Worm (Caenorhabditis elegans): Measurements from ENCODE around the gene C34C12.6.

The C34C12.6 gene

DNA sequence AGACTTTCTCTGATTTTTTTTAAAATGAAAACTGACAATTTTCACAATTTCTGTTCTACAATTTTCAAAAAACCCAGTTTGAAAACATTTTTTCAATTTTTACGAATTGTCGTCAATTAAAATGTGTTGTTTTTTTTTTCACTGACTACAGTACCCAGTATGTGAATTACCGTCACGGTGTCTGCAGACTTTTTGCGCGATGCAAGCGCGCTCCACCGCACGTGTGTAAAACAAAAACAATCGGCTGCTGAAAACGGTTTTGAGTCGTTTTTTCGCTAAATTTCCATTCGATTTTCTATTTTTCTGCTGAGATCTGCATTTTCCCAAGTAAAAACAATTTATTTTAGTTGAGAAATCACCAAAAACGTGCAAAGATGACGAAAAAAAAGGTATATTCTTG is 26.2 kb upstream of the C34C12.6 start (continued):
- TF ChIP-seq Y105C5A.15 (GFP tag; IDR thresholded peaks at IDR 0.05), result no peak
- TF ChIP-seq mdl-1 (tag; optimal IDR thresholded peaks at IDR 0.05), result peak; percentile 57 to 89
- TF ChIP-seq ces-1 (GFP tag; optimal IDR thresholded peaks at IDR 0.05), result peak; percentile 84
- TF ChIP-seq daf-19 (GFP tag; conservative IDR thresholded peaks at IDR 0.05), result no peak
- TF ChIP-seq madf-9 (GFP tag; conservative IDR thresholded peaks at IDR 0.05), result peak; percentile 98
- TF ChIP-seq snpc-4 (tag; optimal IDR thresholded peaks at IDR 0.05), result no peak
- peak; percentile 89 for TF ChIP-seq zip-2 (tag; optimal IDR thresholded peaks at IDR 0.05)
- peak; percentile 97 for TF ChIP-seq dmd-9 (GFP tag; IDR thresholded peaks at IDR 0.05)
- TF ChIP-seq spr-3 (GFP tag; optimal IDR thresholded peaks at IDR 0.05), result peak; percentile 87
- no peak for TF ChIP-seq ceh-82 (tag; optimal IDR thresholded peaks at IDR 0.05)
- 0 out of 2 replicates have a peak, but pooled peaks have one; percentile 7 for TF ChIP-seq set-16 (GFP tag; IDR thresholded peaks at IDR 0.05)
- peak; percentile 53; the same call in 1 of the 2 replicates for TF ChIP-seq ceh-44 (GFP tag; IDR thresholded peaks at IDR 0.05)
- TF ChIP-seq mep-1 (tag; optimal IDR thresholded peaks at IDR 0.05), result peak; percentile 98
- peak; percentile 7 for TF ChIP-seq R02D3.7 (tag; optimal IDR thresholded peaks at IDR 0.05)
- peak; percentile 68 for TF ChIP-seq nhr-76 (tag; optimal IDR thresholded peaks at IDR 0.05)
- no peak for TF ChIP-seq tag-97 (GFP tag; IDR thresholded peaks at IDR 0.05)
- TF ChIP-seq saeg-2 (GFP tag; IDR thresholded peaks at IDR 0.05), result peak; percentile 90
- TF ChIP-seq nhr-77 (tag; optimal IDR thresholded peaks at IDR 0.05), result peak; percentile 99
- peak; percentile 73 for TF ChIP-seq nhr-237 (tag; optimal IDR thresholded peaks at IDR 0.05)
- peak; percentile 74 for TF ChIP-seq ztf-7 (tag; optimal IDR thresholded peaks at IDR 0.05)
- TF ChIP-seq jun-1 (tag; optimal IDR thresholded peaks at IDR 0.05), result peak; percentile 95
- peak; percentile 98 for TF ChIP-seq T26A8.4 (GFP tag; IDR thresholded peaks at IDR 0.05)
- TF ChIP-seq zfp-2 (tag; optimal IDR thresholded peaks at IDR 0.05), result peak; percentile 91
- peak; percentile 63; the same call in 1 of the 2 replicates for TF ChIP-seq snpc-1.2 (GFP tag; IDR thresholded peaks at IDR 0.05)
- TF ChIP-seq D1046.2 (GFP tag; IDR thresholded peaks at IDR 0.05), result peak; percentile 96
- TF ChIP-seq T20F7.1 (GFP tag; optimal IDR thresholded peaks at IDR 0.05), result peak; percentile 95
- TF ChIP-seq nhr-6 (tag; optimal IDR thresholded peaks at IDR 0.05), result peak; percentile 96
- TF ChIP-seq lin-13 (GFP tag; optimal IDR thresholded peaks at IDR 0.05), result peak; percentile 98
- no peak for TF ChIP-seq ztf-11 (tag; optimal IDR thresholded peaks at IDR 0.05)
- TF ChIP-seq Y5F2A.4 (GFP tag; optimal IDR thresholded peaks at IDR 0.05), result peak; percentile 61
- peak; percentile 100 for TF ChIP-seq lin-38 (GFP tag; IDR thresholded peaks at IDR 0.05)
- peak; percentile 78 to 87 for TF ChIP-seq hif-1 (tag; optimal IDR thresholded peaks at IDR 0.05)
- TF ChIP-seq ZK337.2 (GFP tag; IDR thresholded peaks at IDR 0.05), result peak; percentile 91

DNA sequence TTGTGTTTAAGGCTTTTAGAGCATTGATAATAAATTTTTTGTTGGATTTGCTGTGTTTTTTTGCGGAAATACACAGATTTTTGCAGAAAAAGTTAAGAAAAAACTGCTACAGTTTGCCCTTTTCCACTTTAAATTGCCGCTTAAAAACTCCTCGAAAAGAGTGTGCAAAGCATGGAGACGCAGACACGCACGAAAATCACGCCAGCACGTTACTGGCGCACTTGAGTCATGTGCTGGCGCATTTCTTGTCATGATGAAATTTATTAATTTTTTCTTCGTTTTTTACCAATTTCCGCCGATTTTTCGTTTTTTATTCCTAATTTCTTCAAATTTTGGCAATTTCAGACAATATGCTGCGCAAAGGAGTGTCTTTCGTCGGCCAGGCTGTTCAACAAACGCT is 22.3 kb upstream of the C34C12.6 start, which contains the start of gene C34C12.8:
Gene C34C12.8 (plus strand): TSS at position 346 of the 400 bp plus-strand sequence.
- TF ChIP-seq Y5F2A.4 (GFP tag; optimal IDR thresholded peaks at IDR 0.05), result peak; percentile 71
- peak; percentile 87 for TF ChIP-seq ama-1 (optimal IDR thresholded peaks at IDR 0.05)
- TF ChIP-seq nhr-28 (tag; optimal IDR thresholded peaks at IDR 0.05), result peak; percentile 78
- no peak for TF ChIP-seq tag-97 (GFP tag; IDR thresholded peaks at IDR 0.05)
- peak; percentile 91 for TF ChIP-seq dmd-6 (GFP tag; IDR thresholded peaks at IDR 0.05)
- TF ChIP-seq hlh-11 (tag; optimal IDR thresholded peaks at IDR 0.05), result peak; percentile 90
- peak; percentile 91 for TF ChIP-seq lin-13 (GFP tag; optimal IDR thresholded peaks at IDR 0.05)
- no peak for TF ChIP-seq sdz-12 (GFP tag; optimal IDR thresholded peaks at IDR 0.05)
- peak; percentile 86 for TF ChIP-seq lin-1 (GFP tag; IDR thresholded peaks at IDR 0.05)
- peak; percentile 92 for TF ChIP-seq ztf-7 (tag; optimal IDR thresholded peaks at IDR 0.05)
- no peak for TF ChIP-seq F26F4.8 (GFP tag; conservative IDR thresholded peaks at IDR 0.05)
- TF ChIP-seq nhr-237 (tag; optimal IDR thresholded peaks at IDR 0.05), result no peak
- TF ChIP-seq Y48G9A.11 (GFP tag; IDR thresholded peaks at IDR 0.05), result peak; percentile 82
- peak; percentile 82; the same call in 1 of the 2 replicates for TF ChIP-seq D1046.2 (GFP tag; IDR thresholded peaks at IDR 0.05)
- no peak for TF ChIP-seq ztf-11 (tag; optimal IDR thresholded peaks at IDR 0.05)
- no peak for TF ChIP-seq F44E2.7 (GFP tag; IDR thresholded peaks at IDR 0.05)
- no peak for TF ChIP-seq ceh-62 (tag; optimal IDR thresholded peaks at IDR 0.05)
- TF ChIP-seq nhr-102 (tag; optimal IDR thresholded peaks at IDR 0.05), result peak; percentile 96
- TF ChIP-seq Y75B8A.6 (GFP tag; IDR thresholded peaks at IDR 0.05), result no peak
- peak; percentile 98 for TF ChIP-seq lin-38 (GFP tag; IDR thresholded peaks at IDR 0.05)
- peak; percentile 67; the same call in 1 of the 2 replicates for TF ChIP-seq ZK337.2 (GFP tag; IDR thresholded peaks at IDR 0.05)
- peak; percentile 76 for TF ChIP-seq zag-1 (tag; optimal IDR thresholded peaks at IDR 0.05)
- no peak for TF ChIP-seq daf-12 (tag; optimal IDR thresholded peaks at IDR 0.05)
- peak in 1 of 2 experiments; percentile 98 for TF ChIP-seq unc-62 (GFP tag; optimal IDR thresholded peaks at IDR 0.05 in 1 of 2)
- no peak for TF ChIP-seq unc-62 (tag; optimal IDR thresholded peaks at IDR 0.05)
- TF ChIP-seq ctbp-1 (GFP tag; IDR thresholded peaks at IDR 0.05), result peak; percentile 88
- no peak for TF ChIP-seq lim-7 (GFP tag; IDR thresholded peaks at IDR 0.05)
- TF ChIP-seq snpc-1.2 (GFP tag; IDR thresholded peaks at IDR 0.05), result peak; percentile 64
- TF ChIP-seq zfp-2 (tag; optimal IDR thresholded peaks at IDR 0.05), result peak; percentile 55
- peak; percentile 83 for TF ChIP-seq spr-3 (GFP tag; optimal IDR thresholded peaks at IDR 0.05)
